Fruit fly (Drosophila melanogaster) whole organism, embryonic: Measurements from ENCODE around the gene Crtc.
A peak's percentile ranks its signal among the peaks of the same experiment; 100 is the strongest.

Source experiments
- Abd-B ChIP-seq: fragments of 200-800 bp; sonication (Bioruptor generic); optimal IDR thresholded peaks from 2 replicates; lab custom pipeline; 2018; ENCODE audit warnings: missing biosample characterization, mild to moderate bottlenecking, missing genetic modification characterization, moderate library complexity
- Awh ChIP-seq: fragments of 200-800 bp; sonication (Bioruptor generic); IDR thresholded peaks from 2 replicates; pipeline ENCODE4, ENCODE4 v1.3.6; 2022; ENCODE audit warnings: missing biosample characterization, missing genetic modification characterization
- B-H2 ChIP-seq: fragments of 200-800 bp; sonication (Bioruptor generic); optimal IDR thresholded peaks from 2 replicates; lab custom pipeline; 2018; ENCODE audit warnings: missing biosample characterization, mild to moderate bottlenecking, missing genetic modification characterization
- CG10321 ChIP-seq: fragments of 200-800 bp; sonication (Bioruptor generic); IDR thresholded peaks from 2 replicates; pipeline ENCODE4 v1.3.6; 2022; ENCODE audit warnings: missing biosample characterization, missing genetic modification characterization
- CG10959 ChIP-seq: fragments of 200-800 bp; sonication (Bioruptor generic); IDR thresholded peaks from 2 replicates; pipeline ENCODE4 v1.3.6; 2022; ENCODE audit warnings: missing biosample characterization, missing genetic modification characterization
- CG11695 ChIP-seq: fragments of 200-800 bp; sonication (Bioruptor generic); IDR thresholded peaks from 3 replicates; pipeline ENCODE4 v1.3.6; 2022; ENCODE audit warnings: missing biosample characterization, missing genetic modification characterization
- CG12104 ChIP-seq: fragments of 200-800 bp; sonication (Bioruptor generic); optimal IDR thresholded peaks from 3 replicates; lab custom pipeline; 2016; ENCODE audit warnings: missing biosample characterization, missing genetic modification characterization
- CG17361 ChIP-seq: fragments of 200-800 bp; sonication (Bioruptor generic); IDR thresholded peaks from 3 replicates; pipeline ENCODE4 v1.3.6; 2022; ENCODE audit warnings: missing biosample characterization, missing genetic modification characterization
- CG18619 ChIP-seq: fragments of 200-800 bp; sonication (Bioruptor generic); optimal IDR thresholded peaks from 3 replicates; lab custom pipeline; 2017; ENCODE audit warnings: missing biosample characterization, mild to moderate bottlenecking, missing genetic modification characterization
- CG2875 ChIP-seq: fragments of 200-800 bp; sonication (Bioruptor generic); optimal IDR thresholded peaks from 2 replicates; lab custom pipeline; 2017; ENCODE audit warnings: missing biosample characterization, mild to moderate bottlenecking, missing genetic modification characterization, missing genetic modification reagents
- CG30431 ChIP-seq: fragments of 200-800 bp; sonication (Bioruptor generic); optimal IDR thresholded peaks from 2 replicates; lab custom pipeline; 2017; ENCODE audit warnings: missing biosample characterization, missing genetic modification characterization
- CG31365 ChIP-seq: fragments of 200-800 bp; sonication (Bioruptor generic); optimal IDR thresholded peaks from 2 replicates; lab custom pipeline; 2018; ENCODE audit warnings: missing biosample characterization, mild to moderate bottlenecking, missing genetic modification characterization
- CG32772 ChIP-seq: fragments of 200-800 bp; sonication (Bioruptor generic); IDR thresholded peaks from 2 replicates; pipeline ENCODE4 v1.3.6; 2022; ENCODE audit warnings: missing biosample characterization, missing genetic modification characterization
- CG3281 ChIP-seq: fragments of 200-800 bp; sonication (Bioruptor generic); optimal IDR thresholded peaks from 3 replicates; lab custom pipeline; 2017; ENCODE audit warnings: missing biosample characterization, mild to moderate bottlenecking, missing genetic modification characterization
- CG34224 ChIP-seq: fragments of 200-800 bp; sonication (Bioruptor generic); IDR thresholded peaks from 3 replicates; pipeline ENCODE4 v1.3.6; 2022; ENCODE audit warnings: missing biosample characterization, missing genetic modification characterization; ENCODE audit not compliant: partially characterized antibody
- CG4360 ChIP-seq: fragments of 200-800 bp; sonication (Bioruptor generic); IDR thresholded peaks from 2 replicates; pipeline ENCODE4 v1.3.6; 2022; ENCODE audit warnings: missing biosample characterization, missing genetic modification characterization
- CG5180 ChIP-seq: fragments of 200-800 bp; sonication (Bioruptor generic); optimal IDR thresholded peaks from 3 replicates; lab custom pipeline; 2017; ENCODE audit warnings: missing biosample characterization, missing genetic modification characterization, mild to moderate bottlenecking, moderate library complexity, missing genetic modification reagents
- CG5245 ChIP-seq: fragments of 200-800 bp; sonication (Bioruptor generic); optimal IDR thresholded peaks from 3 replicates; lab custom pipeline; 2016; ENCODE audit warnings: missing biosample characterization, missing genetic modification characterization
- CG6254 ChIP-seq: fragments of 200-800 bp; sonication (Bioruptor generic); optimal IDR thresholded peaks from 3 replicates; lab custom pipeline; 2017; ENCODE audit warnings: mild to moderate bottlenecking, missing biosample characterization, missing genetic modification reagents, missing genetic modification characterization
- CG8388 ChIP-seq: fragments of 200-800 bp; sonication (Bioruptor generic); optimal IDR thresholded peaks from 2 replicates; lab custom pipeline; 2019; ENCODE audit warnings: missing biosample characterization, mild to moderate bottlenecking, missing genetic modification characterization, moderate library complexity
- CG9932 ChIP-seq: fragments of 200-800 bp; sonication (Bioruptor generic); IDR thresholded peaks from 2 replicates; pipeline ENCODE4 v1.3.6; 2022; ENCODE audit warnings: missing biosample characterization, missing genetic modification characterization
- D ChIP-seq, 2 experiments: fragments of 200-800 bp in 1 of 2; fragments of >200 bp in 1 of 2; sonication (Bioruptor generic) in 1 of 2; optimal IDR thresholded peaks; 2 replicates in 1 of 2; 3 replicates in 1 of 2; lab custom pipeline; 2017; ENCODE audit warnings: mild to moderate bottlenecking in 1 of 2, missing biosample characterization in 1 of 2, missing genetic modification characterization in 1 of 2, missing genetic modification reagents in 1 of 2
- Mad ChIP-seq: fragments of 200-800 bp; sonication (Bioruptor generic); optimal IDR thresholded peaks from 2 replicates; lab custom pipeline; 2016; ENCODE audit warnings: missing biosample characterization, missing genetic modification characterization
- Nf-YB ChIP-seq: fragments of 200-800 bp; sonication (Bioruptor generic); optimal IDR thresholded peaks from 3 replicates; lab custom pipeline; 2019; ENCODE audit warnings: missing biosample characterization, mild to moderate bottlenecking, missing genetic modification characterization, moderate library complexity
- Oli ChIP-seq: fragments of 200-800 bp; sonication (Bioruptor generic); optimal IDR thresholded peaks from 2 replicates; lab custom pipeline; 2018; ENCODE audit warnings: missing biosample characterization, mild to moderate bottlenecking, missing genetic modification characterization, moderate library complexity
- Optix ChIP-seq: fragments of 200-800 bp; sonication (Bioruptor generic); IDR thresholded peaks from 3 replicates; pipeline ENCODE4 v1.3.6; 2022; ENCODE audit warnings: missing biosample characterization, missing genetic modification characterization
- Ptx1 ChIP-seq: fragments of 200-800 bp; sonication (Bioruptor generic); IDR thresholded peaks from 2 replicates; pipeline ENCODE4 v1.3.6; 2022; ENCODE audit warnings: missing biosample characterization, missing genetic modification characterization
- Side ChIP-seq: fragments of 200-800 bp; sonication (Bioruptor generic); optimal IDR thresholded peaks from 2 replicates; lab custom pipeline; 2016; ENCODE audit warnings: missing biosample characterization, missing genetic modification characterization
- Stat92E ChIP-seq, 3 experiments: fragments of >200 bp in 2 of 3; fragments of 200-800 bp in 1 of 3; sonication (Bioruptor generic) in 1 of 3; optimal IDR thresholded peaks; 2 replicates each; lab custom pipeline; 2017 to 2019; ENCODE audit warnings: missing biosample characterization in 3 of 3, missing genetic modification characterization in 3 of 3, mild to moderate bottlenecking in 1 of 3, moderate library complexity in 1 of 3
- Taf1 ChIP-seq: fragments of 200-800 bp; sonication (Bioruptor generic); IDR thresholded peaks from 2 replicates; pipeline ENCODE4 v1.3.6; 2022; ENCODE audit warnings: missing biosample characterization, missing genetic modification characterization
- ap ChIP-seq: fragments of 200-800 bp; sonication (Bioruptor generic); IDR thresholded peaks from 2 replicates; pipeline ENCODE4 v1.3.6; 2022; ENCODE audit warnings: missing biosample characterization, missing genetic modification characterization
- ara ChIP-seq: fragments of 200-800 bp; sonication (Bioruptor generic); IDR thresholded peaks from 2 replicates; pipeline ENCODE4 v1.3.6; 2022; ENCODE audit warnings: missing biosample characterization, missing genetic modification characterization
- ase ChIP-seq: fragments of 200-800 bp; sonication (Bioruptor generic); IDR thresholded peaks from 3 replicates; pipeline ENCODE4 v1.3.6; 2022; ENCODE audit warnings: missing biosample characterization, missing genetic modification characterization
- btn ChIP-seq: fragments of 200-800 bp; sonication (Bioruptor generic); optimal IDR thresholded peaks from 2 replicates; lab custom pipeline; 2016; ENCODE audit warnings: missing biosample characterization, missing genetic modification characterization
- cg ChIP-seq: fragments of 200-800 bp; sonication (Bioruptor generic); optimal IDR thresholded peaks from 3 replicates; lab custom pipeline; 2019; ENCODE audit warnings: missing biosample characterization, mild to moderate bottlenecking, missing genetic modification characterization, moderate library complexity
- chif ChIP-seq, 2 experiments: fragments of 200-800 bp; sonication (Bioruptor generic); optimal IDR thresholded peaks; 3 replicates each; lab custom pipeline; 2016; ENCODE audit warnings: missing biosample characterization in 2 of 2, missing genetic modification characterization in 2 of 2
- crp ChIP-seq, 2 experiments: fragments of 200-800 bp; sonication (Bioruptor generic); optimal IDR thresholded peaks; 2 replicates in 1 of 2; 3 replicates in 1 of 2; lab custom pipeline; 2017; ENCODE audit warnings: missing biosample characterization in 2 of 2, missing genetic modification characterization in 2 of 2, mild to moderate bottlenecking in 1 of 2, moderate library complexity in 1 of 2
- dan ChIP-seq: fragments of 200-800 bp; sonication (Bioruptor generic); IDR thresholded peaks from 2 replicates; pipeline ENCODE4 v1.3.6; 2022; ENCODE audit warnings: missing biosample characterization, missing genetic modification characterization
- ems ChIP-seq: fragments of 200-800 bp; sonication (Bioruptor generic); optimal IDR thresholded peaks from 3 replicates; lab custom pipeline; 2016; ENCODE audit warnings: missing biosample characterization, missing genetic modification characterization
- nau ChIP-seq: fragments of 200-800 bp; sonication (Bioruptor generic); optimal IDR thresholded peaks from 3 replicates; lab custom pipeline; 2017; ENCODE audit warnings: missing biosample characterization, mild to moderate bottlenecking, missing genetic modification characterization, missing genetic modification reagents
- salm ChIP-seq: fragments of 200-800 bp; sonication (Bioruptor generic); optimal IDR thresholded peaks from 2 replicates; lab custom pipeline; 2018; ENCODE audit warnings: missing biosample characterization, mild to moderate bottlenecking, missing genetic modification characterization
- sc ChIP-seq, 3 experiments: fragments of >200 bp in 2 of 3; fragments of 200-800 bp in 1 of 3; sonication (Bioruptor generic) in 1 of 3; optimal IDR thresholded peaks; 2 replicates in 2 of 3; 3 replicates in 1 of 3; lab custom pipeline; 2017; ENCODE audit warnings: mild to moderate bottlenecking in 1 of 3, missing biosample characterization in 1 of 3, missing genetic modification characterization in 1 of 3, missing genetic modification reagents in 1 of 3
- scrt ChIP-seq: fragments of 200-800 bp; sonication (Bioruptor generic); optimal IDR thresholded peaks from 2 replicates; lab custom pipeline; 2018; ENCODE audit warnings: missing biosample characterization, mild to moderate bottlenecking, missing genetic modification characterization, moderate library complexity
- sima ChIP-seq: fragments of 200-800 bp; sonication (Bioruptor generic); optimal IDR thresholded peaks from 2 replicates; lab custom pipeline; 2016; ENCODE audit warnings: missing biosample characterization, missing genetic modification characterization
- so ChIP-seq: fragments of 200-800 bp; sonication (Bioruptor generic); IDR thresholded peaks from 3 replicates; pipeline ENCODE4 v1.3.6; 2022; ENCODE audit warnings: missing biosample characterization, missing genetic modification characterization
- twi ChIP-seq: fragments of 200-800 bp; optimal IDR thresholded peaks from 2 replicates; lab custom pipeline; 2019; ENCODE audit warnings: missing biosample characterization, mild to moderate bottlenecking, missing genetic modification characterization, moderate library complexity
- wor ChIP-seq: fragments of 200-800 bp; sonication (Bioruptor generic); IDR thresholded peaks from 2 replicates; pipeline ENCODE4 v1.3.6; 2022; ENCODE audit warnings: missing biosample characterization, missing genetic modification characterization

The Crtc gene

DNA sequence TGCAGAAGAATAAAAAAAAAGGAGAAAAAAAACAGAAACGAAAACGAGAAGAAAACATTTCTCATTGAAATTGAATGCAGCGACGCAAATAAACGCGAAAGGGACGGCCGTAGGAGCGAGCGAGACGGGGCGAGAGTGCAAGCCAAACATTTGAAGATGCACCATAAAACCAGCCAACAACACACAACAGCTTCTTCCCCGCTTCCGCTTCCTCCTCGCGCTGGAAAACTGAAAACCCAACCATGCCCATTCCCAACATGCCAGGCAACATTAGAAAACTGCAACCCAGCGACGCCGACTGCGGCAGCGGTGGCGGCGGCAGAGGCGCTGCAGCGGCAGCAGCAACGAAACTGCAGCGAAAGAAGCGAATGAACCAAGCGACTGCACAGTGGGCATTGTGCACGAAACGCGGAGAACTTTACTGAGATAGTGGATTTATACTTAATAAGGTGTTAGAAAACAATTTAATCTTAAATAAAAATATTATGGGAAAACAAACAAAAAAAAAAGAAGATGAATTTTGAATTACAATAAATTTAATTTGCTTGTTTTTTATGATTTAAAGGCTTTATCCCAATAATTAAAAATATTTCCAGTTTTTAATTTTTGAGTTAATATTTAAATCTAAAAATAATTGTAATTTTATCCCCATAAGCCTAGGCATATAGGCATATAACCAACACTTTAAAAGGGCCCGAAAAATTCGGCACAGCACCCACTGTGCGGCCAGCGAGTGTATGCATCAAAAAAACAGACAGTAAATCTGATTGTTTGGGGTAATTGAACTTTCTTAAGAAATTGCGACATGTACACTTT is 57.9 kb downstream of the Crtc start (continued):
- peak in 1 of 3 experiments; percentile 26 for TF ChIP-seq Stat92E (GFP tag; optimal IDR thresholded peaks at IDR 0.05; lab: Kevin White, UChicago)
- no peak for TF ChIP-seq CG31365 (tag; lab: Kevin White, UChicago)
- peak; percentile 23 for TF ChIP-seq CG5180 (GFP tag; lab: Kevin White, UChicago)
- TF ChIP-seq Mad: peak; percentile 21
- TF ChIP-seq Nf-YB (GFP tag; lab: Kevin White, UChicago): peak; percentile 43
- TF ChIP-seq twi (tag; lab: Kevin White, UChicago): peak; percentile 60
- no peak for TF ChIP-seq cg (GFP tag; lab: Kevin White, UChicago)
- TF ChIP-seq CG32772 (GFP tag; lab: Robert Waterston, UW): peak; percentile 52; the same call in 1 of the 2 replicates
- TF ChIP-seq chif (GFP tag; optimal IDR thresholded peaks at IDR 0.05; lab: Kevin White, UChicago): peak in 1 of 2 experiments; percentile 22
- 0 out of 3 replicates have a peak, but pooled peaks have one; percentile 25 for TF ChIP-seq CG11695
- no peak for TF ChIP-seq D (optimal IDR thresholded peaks at IDR 0.05; lab: Kevin White, UChicago)
- TF ChIP-seq D (GFP tag; optimal IDR thresholded peaks at IDR 0.05; lab: Kevin White, UChicago): peak; percentile 83
- TF ChIP-seq CG8388: peak; percentile 72
- TF ChIP-seq sima (GFP tag; lab: Kevin White, UChicago): no peak
- TF ChIP-seq ems (GFP tag; lab: Kevin White, UChicago): no peak
- 0 out of 2 replicates have a peak, but pooled peaks have one; percentile 20 for TF ChIP-seq ap (GFP tag; lab: Robert Waterston, UW)
- no peak for TF ChIP-seq CG9932
- no peak for TF ChIP-seq CG10959 (GFP tag; lab: Robert Waterston, UW)
- no peak for TF ChIP-seq btn (GFP tag; lab: Kevin White, UChicago)
- peak; percentile 43 for TF ChIP-seq CG2875 (GFP tag; lab: Kevin White, UChicago)
- TF ChIP-seq B-H2 (GFP tag; lab: Kevin White, UChicago): no peak
- peak; percentile 31; the same call in 1 of the 2 replicates for TF ChIP-seq Ptx1 (GFP tag; lab: Robert Waterston, UW)
- TF ChIP-seq CG12104 (GFP tag; lab: Kevin White, UChicago): peak; percentile 47
- TF ChIP-seq CG17361 (GFP tag; lab: Robert Waterston, UW): peak; percentile 95
- peak; percentile 38; the same call in 1 of the 2 replicates for TF ChIP-seq wor (GFP tag; lab: Robert Waterston, UW)
- TF ChIP-seq ara (GFP tag; lab: Robert Waterston, UW): peak; percentile 12; the same call in 1 of the 2 replicates
- no peak for TF ChIP-seq CG10321 (GFP tag; lab: Robert Waterston, UW)
- TF ChIP-seq CG3281: peak; percentile 8
- TF ChIP-seq Abd-B (GFP tag; lab: Kevin White, UChicago): peak; percentile 61
- TF ChIP-seq Optix: no peak
- peak; percentile 51 for TF ChIP-seq CG30431 (GFP tag; lab: Kevin White, UChicago)
- TF ChIP-seq Side (GFP tag; lab: Kevin White, UChicago): no peak
- TF ChIP-seq Oli (tag; lab: Kevin White, UChicago): peak; percentile 83
- TF ChIP-seq CG5245 (GFP tag; lab: Kevin White, UChicago): peak; percentile 35
- TF ChIP-seq CG6254 (GFP tag; lab: Kevin White, UChicago): peak; percentile 75
- no peak for TF ChIP-seq sc (optimal IDR thresholded peaks at IDR 0.05; lab: Kevin White, UChicago)
- peak; percentile 86 for TF ChIP-seq sc (GFP tag; optimal IDR thresholded peaks at IDR 0.05; lab: Kevin White, UChicago)
- TF ChIP-seq scrt (GFP tag; lab: Kevin White, UChicago): no peak
- no peak for TF ChIP-seq Taf1 (GFP tag; lab: Robert Waterston, UW)
- peak in 1 of 2 experiments; percentile 6 for TF ChIP-seq crp (GFP tag; optimal IDR thresholded peaks at IDR 0.05; lab: Kevin White, UChicago)
- TF ChIP-seq salm (tag; lab: Kevin White, UChicago): peak; percentile 8
- TF ChIP-seq CG18619 (GFP tag; lab: Kevin White, UChicago): peak; percentile 59
- TF ChIP-seq nau (GFP tag; lab: Kevin White, UChicago): peak; percentile 45
- no peak for TF ChIP-seq dan (GFP tag; lab: Robert Waterston, UW)
- TF ChIP-seq CG34224 (GFP tag; lab: Robert Waterston, UW): no peak
- TF ChIP-seq ase: peak; percentile 16; the same call in 1 of the 3 replicates
- TF ChIP-seq CG4360: no peak
- no peak for TF ChIP-seq so (GFP tag; lab: Robert Waterston, UW)
- TF ChIP-seq Awh (GFP tag; lab: Robert Waterston, UW): 0 out of 2 replicates have a peak, but pooled peaks have one; percentile 51
